Worm (Caenorhabditis elegans) whole organism, L2 larva: Measurements from ENCODE around the gene srh-63.

Source experiments
- egl-27 ChIP-seq: sonication (generic microtip); optimal IDR thresholded peaks from 3 replicates; lab custom pipeline; 2017; ENCODE audit warnings: missing biosample characterization, missing genetic modification reagents, missing genetic modification characterization
- fos-1 ChIP-seq: fragments of 150-350 bp; optimal IDR thresholded peaks from 2 replicates; lab custom pipeline; 2014; ENCODE audit warnings: missing biosample characterization, missing genetic modification characterization
- lin-11 ChIP-seq: fragments of 150-350 bp; sonication (generic microtip); optimal IDR thresholded peaks from 2 replicates; lab custom pipeline; 2014; ENCODE audit warnings: missing biosample characterization, missing genetic modification characterization, inconsistent platforms, mixed read lengths
- mdl-1 ChIP-seq, 2 experiments: fragments of 150-350 bp in 1 of 2; sonication (generic microtip) in 1 of 2; optimal IDR thresholded peaks; 2 replicates each; lab custom pipeline; 2017; ENCODE audit warnings: missing biosample characterization in 2 of 2, missing genetic modification characterization in 2 of 2
- nhr-237 ChIP-seq: fragments of 150-350 bp; optimal IDR thresholded peaks from 2 replicates; lab custom pipeline; 2014; ENCODE audit warnings: missing biosample characterization, missing genetic modification characterization
- nhr-25 ChIP-seq: fragments of 150-350 bp; sonication (generic microtip); optimal IDR thresholded peaks from 3 replicates; lab custom pipeline; 2014; ENCODE audit warnings: missing biosample characterization, missing genetic modification characterization
- nhr-77 ChIP-seq: fragments of 150-350 bp; optimal IDR thresholded peaks from 2 replicates; lab custom pipeline; 2014; ENCODE audit warnings: missing biosample characterization, missing genetic modification characterization
- unc-62 ChIP-seq: fragments of 150-350 bp; optimal IDR thresholded peaks from 2 replicates; lab custom pipeline; 2014; ENCODE audit warnings: missing biosample characterization, missing genetic modification reagents, missing genetic modification characterization

DNA sequence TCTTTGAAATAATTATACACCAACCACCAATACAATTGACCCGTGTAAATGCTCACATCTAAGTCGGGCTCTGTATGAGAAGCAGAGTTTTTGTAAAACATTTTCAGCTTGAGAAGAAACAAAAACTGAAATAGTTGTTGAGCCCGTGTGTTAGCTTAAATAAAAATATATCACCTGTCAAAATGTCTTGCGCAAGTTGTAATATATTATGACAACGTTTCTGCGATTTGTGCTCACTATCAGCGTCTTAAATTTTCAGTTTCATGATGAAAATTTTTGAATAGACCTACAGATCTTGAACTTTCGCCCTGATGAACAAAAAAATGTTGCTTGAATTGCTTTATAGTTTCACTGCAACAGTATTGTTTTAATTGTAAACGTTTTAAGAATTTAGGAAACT is 11.3 kb downstream of the srh-63 start, which contains the start of gene T27E7.4:
- TF ChIP-seq mdl-1 (tag; optimal IDR thresholded peaks at IDR 0.05; lab: Kevin White, UChicago) (no peak), nhr-237 (tag; lab: Kevin White, UChicago) (no peak), unc-62 (GFP tag; lab: Kevin White, UChicago) (no peak), lin-11 (no peak), egl-27 (tag; lab: Kevin White, UChicago) (no peak), fos-1 (tag; lab: Kevin White, UChicago) (no peak), nhr-25 (tag; lab: Kevin White, UChicago) (no peak), nhr-77 (tag; lab: Kevin White, UChicago) (no peak)
